Fruit fly (Drosophila melanogaster) S2 (cell line): ENCODE results near the gene Gyc76C.

Experiments
- CG8478 ChIP-seq: fragments of >200 bp; optimal IDR thresholded peaks from 2 replicates; lab custom pipeline; 2018
- CTCF ChIP-seq, 2 experiments: fragments of >200 bp; optimal IDR thresholded peaks; 2 replicates each; lab custom pipeline; 2018

- TF ChIP-seq CTCF (optimal IDR thresholded peaks at IDR 0.05; lab: Kevin White, UChicago) (no peak), CG8478 (lab: Kevin White, UChicago) (no peak)
Observed at dm6 chr3L:19813075-19813903, 19.9 kb upstream of the Gyc76C start, which contains the start of gene Cyp305a1.
